Fruit fly (Drosophila melanogaster) whole organism, embryonic: ENCODE data around the gene bmm.
A peak's percentile ranks its signal among the peaks of the same experiment; 100 is the strongest.

Experiments
- Atf3 ChIP-seq: fragments of 200-800 bp; sonication (Bioruptor generic); optimal IDR thresholded peaks from 3 replicates; lab custom pipeline; 2016; ENCODE audit warnings: missing biosample characterization, missing genetic modification characterization
- BEAF-32 ChIP-seq: fragments of 200-800 bp; sonication (Bioruptor generic); optimal IDR thresholded peaks from 3 replicates; lab custom pipeline; 2017; ENCODE audit warnings: missing biosample characterization, missing genetic modification characterization, mild to moderate bottlenecking, moderate library complexity, missing genetic modification reagents
- CG10267 ChIP-seq: fragments of 200-800 bp; sonication (Bioruptor generic); optimal IDR thresholded peaks from 2 replicates; lab custom pipeline; 2018; ENCODE audit warnings: missing biosample characterization, mild to moderate bottlenecking, missing genetic modification characterization, moderate library complexity
- CG11247 ChIP-seq: fragments of 200-800 bp; sonication (Bioruptor generic); IDR thresholded peaks from 2 replicates; pipeline ENCODE4 v1.3.6; 2022; ENCODE audit warnings: missing biosample characterization, missing genetic modification characterization
- CG12391 ChIP-seq: fragments of 200-800 bp; sonication (Bioruptor generic); optimal IDR thresholded peaks from 3 replicates; lab custom pipeline; 2018; ENCODE audit warnings: missing biosample characterization, mild to moderate bottlenecking, missing genetic modification characterization, moderate library complexity
- CG14667 ChIP-seq: fragments of 200-800 bp; sonication (Bioruptor generic); IDR thresholded peaks from 2 replicates; pipeline ENCODE4 v1.3.6; 2022; ENCODE audit warnings: missing biosample characterization, missing genetic modification characterization
- CG1529 ChIP-seq: fragments of 200-800 bp; sonication (Bioruptor generic); optimal IDR thresholded peaks from 3 replicates; lab custom pipeline; 2018; ENCODE audit warnings: missing biosample characterization, missing genetic modification characterization
- CG15601 ChIP-seq: fragments of 200-800 bp; sonication (Bioruptor generic); optimal IDR thresholded peaks from 3 replicates; lab custom pipeline; 2019; ENCODE audit warnings: missing biosample characterization, mild to moderate bottlenecking, missing genetic modification characterization, moderate library complexity
- CG17186 ChIP-seq: fragments of 200-800 bp; sonication (Bioruptor generic); optimal IDR thresholded peaks from 3 replicates; lab custom pipeline; 2017; ENCODE audit warnings: missing biosample characterization, missing genetic modification reagents, missing genetic modification characterization
- CG17359 ChIP-seq: fragments of 200-800 bp; sonication (Bioruptor generic); optimal IDR thresholded peaks from 3 replicates; lab custom pipeline; 2018; ENCODE audit warnings: missing biosample characterization, mild to moderate bottlenecking, missing genetic modification characterization, moderate library complexity
- CG17361 ChIP-seq: fragments of 200-800 bp; sonication (Bioruptor generic); IDR thresholded peaks from 3 replicates; pipeline ENCODE4 v1.3.6; 2022; ENCODE audit warnings: missing biosample characterization, missing genetic modification characterization
- CG17829 ChIP-seq: fragments of 200-800 bp; optimal IDR thresholded peaks from 2 replicates; lab custom pipeline; 2019; ENCODE audit warnings: missing biosample characterization, mild to moderate bottlenecking, missing genetic modification characterization, moderate library complexity
- CG18011 ChIP-seq: fragments of 200-800 bp; sonication (Bioruptor generic); optimal IDR thresholded peaks from 2 replicates; lab custom pipeline; 2017; ENCODE audit warnings: missing biosample characterization, missing genetic modification characterization, mild to moderate bottlenecking, moderate library complexity, missing genotype
- CG3163 ChIP-seq: fragments of 200-800 bp; sonication (Bioruptor generic); optimal IDR thresholded peaks from 3 replicates; lab custom pipeline; 2016; ENCODE audit warnings: missing biosample characterization, missing genetic modification characterization
- CG34224 ChIP-seq: fragments of 200-800 bp; sonication (Bioruptor generic); IDR thresholded peaks from 3 replicates; pipeline ENCODE4 v1.3.6; 2022; ENCODE audit warnings: missing biosample characterization, missing genetic modification characterization; ENCODE audit not compliant: partially characterized antibody
- CG43689 ChIP-seq: fragments of 200-800 bp; sonication (Bioruptor generic); IDR thresholded peaks from 2 replicates; pipeline ENCODE4 v1.3.6; 2022; ENCODE audit warnings: missing biosample characterization, missing genetic modification characterization
- CG4707 ChIP-seq: fragments of 200-800 bp; sonication (Bioruptor generic); optimal IDR thresholded peaks from 2 replicates; lab custom pipeline; 2018; ENCODE audit warnings: missing biosample characterization, mild to moderate bottlenecking, missing genetic modification characterization, moderate library complexity
- CG5953 ChIP-seq: fragments of 200-800 bp; sonication (Bioruptor generic); IDR thresholded peaks from 2 replicates; pipeline ENCODE4 v1.3.6; 2022; ENCODE audit warnings: missing biosample characterization, missing genetic modification characterization
- CG6791 ChIP-seq: fragments of 200-800 bp; sonication (Bioruptor generic); IDR thresholded peaks from 3 replicates; pipeline ENCODE4 v1.3.6; 2022; ENCODE audit warnings: missing biosample characterization, missing genetic modification characterization; ENCODE audit not compliant: partially characterized antibody
- CG8765 ChIP-seq: fragments of 200-800 bp; sonication (Bioruptor generic); IDR thresholded peaks from 2 replicates; pipeline ENCODE4 v1.3.6; 2022; ENCODE audit warnings: missing biosample characterization, missing genetic modification characterization
- CG9609 ChIP-seq: fragments of 200-800 bp; sonication (Bioruptor generic); optimal IDR thresholded peaks from 3 replicates; lab custom pipeline; 2016; ENCODE audit warnings: missing biosample characterization, missing genetic modification characterization
- CG9727 ChIP-seq: fragments of 200-800 bp; sonication (Bioruptor generic); optimal IDR thresholded peaks from 3 replicates; lab custom pipeline; 2017; ENCODE audit warnings: missing biosample characterization, mild to moderate bottlenecking, missing genetic modification characterization
- Chrac-16 ChIP-seq: fragments of 200-800 bp; sonication (Bioruptor generic); optimal IDR thresholded peaks from 3 replicates; lab custom pipeline; 2016; ENCODE audit warnings: missing biosample characterization, missing genetic modification characterization
- Deaf1 ChIP-seq: fragments of 200-800 bp; optimal IDR thresholded peaks from 3 replicates; lab custom pipeline; 2019; ENCODE audit warnings: missing biosample characterization, mild to moderate bottlenecking, missing genetic modification characterization, moderate library complexity
- Dp ChIP-seq: fragments of 200-800 bp; sonication (Bioruptor generic); optimal IDR thresholded peaks from 2 replicates; lab custom pipeline; 2018; ENCODE audit warnings: missing biosample characterization, mild to moderate bottlenecking, missing genetic modification characterization, moderate library complexity
- Eip74EF ChIP-seq, 2 experiments: fragments of 200-800 bp in 1 of 2; fragments of >200 bp in 1 of 2; sonication (Bioruptor generic) in 1 of 2; optimal IDR thresholded peaks; 2 replicates each; lab custom pipeline; 2017 to 2019; ENCODE audit warnings: missing biosample characterization in 2 of 2, missing genetic modification characterization in 2 of 2, mild to moderate bottlenecking in 1 of 2, moderate library complexity in 1 of 2
- Gug ChIP-seq: fragments of 200-800 bp; sonication (Bioruptor generic); IDR thresholded peaks from 4 replicates; pipeline ENCODE4 v1.3.6; 2022; ENCODE audit warnings: missing biosample characterization, missing genetic modification characterization
- Oli ChIP-seq: fragments of 200-800 bp; sonication (Bioruptor generic); optimal IDR thresholded peaks from 2 replicates; lab custom pipeline; 2018; ENCODE audit warnings: missing biosample characterization, mild to moderate bottlenecking, missing genetic modification characterization, moderate library complexity
- Opbp ChIP-seq: fragments of 200-800 bp; sonication (Bioruptor generic); IDR thresholded peaks from 3 replicates; pipeline ENCODE4 v1.3.6; 2022; ENCODE audit warnings: missing biosample characterization, missing genetic modification characterization; ENCODE audit not compliant: partially characterized antibody
- Side ChIP-seq: fragments of 200-800 bp; sonication (Bioruptor generic); optimal IDR thresholded peaks from 2 replicates; lab custom pipeline; 2016; ENCODE audit warnings: missing biosample characterization, missing genetic modification characterization
- Xrp1 ChIP-seq: fragments of 200-800 bp; sonication (Bioruptor generic); IDR thresholded peaks from 2 replicates; pipeline ENCODE4 v1.3.6; 2022; ENCODE audit warnings: missing biosample characterization, missing genetic modification characterization
- ara ChIP-seq: fragments of 200-800 bp; sonication (Bioruptor generic); IDR thresholded peaks from 2 replicates; pipeline ENCODE4 v1.3.6; 2022; ENCODE audit warnings: missing biosample characterization, missing genetic modification characterization
- bigmax ChIP-seq: fragments of 200-800 bp; sonication (Bioruptor generic); optimal IDR thresholded peaks from 2 replicates; lab custom pipeline; 2018; ENCODE audit warnings: missing biosample characterization, mild to moderate bottlenecking, missing genetic modification characterization
- cas ChIP-seq: fragments of 200-800 bp; sonication (Bioruptor generic); IDR thresholded peaks from 2 replicates; pipeline ENCODE4 v1.3.6; 2022; ENCODE audit warnings: missing biosample characterization, missing genetic modification characterization
- cato ChIP-seq: fragments of 200-800 bp; sonication (Bioruptor generic); optimal IDR thresholded peaks from 2 replicates; lab custom pipeline; 2016; ENCODE audit warnings: missing biosample characterization, missing genetic modification characterization, borderline replicate concordance
- caup ChIP-seq: fragments of 200-800 bp; sonication (Bioruptor generic); optimal IDR thresholded peaks from 3 replicates; lab custom pipeline; 2017; ENCODE audit warnings: missing biosample characterization, mild to moderate bottlenecking, missing genetic modification characterization, moderate library complexity; ENCODE audit not compliant: severe bottlenecking
- crol ChIP-seq: fragments of 200-800 bp; sonication (Bioruptor generic); IDR thresholded peaks from 2 replicates; pipeline ENCODE4 v1.3.6; 2022; ENCODE audit warnings: missing biosample characterization, missing genetic modification characterization
- dimm ChIP-seq: fragments of 200-800 bp; sonication (Bioruptor generic); IDR thresholded peaks from 2 replicates; pipeline ENCODE4 v1.3.6; 2022; ENCODE audit warnings: missing biosample characterization, missing genetic modification characterization
- gcm ChIP-seq: fragments of 200-800 bp; sonication (Bioruptor generic); optimal IDR thresholded peaks from 2 replicates; lab custom pipeline; 2019; ENCODE audit warnings: missing biosample characterization, mild to moderate bottlenecking, missing genetic modification characterization, moderate library complexity
- gem ChIP-seq: fragments of 200-800 bp; sonication (Bioruptor generic); optimal IDR thresholded peaks from 2 replicates; lab custom pipeline; 2019; ENCODE audit warnings: missing biosample characterization, mild to moderate bottlenecking, missing genetic modification characterization, moderate library complexity
- inv ChIP-seq: fragments of 200-800 bp; sonication (Bioruptor generic); IDR thresholded peaks from 2 replicates; pipeline ENCODE4 v1.3.6; 2022; ENCODE audit warnings: missing biosample characterization, missing genetic modification characterization; ENCODE audit not compliant: partially characterized antibody
- lov ChIP-seq, 2 experiments: fragments of 200-800 bp in 1 of 2; fragments of >200 bp in 1 of 2; sonication (Bioruptor generic) in 1 of 2; IDR thresholded peaks in 1 of 2; optimal IDR thresholded peaks in 1 of 2; 2 replicates in 1 of 2; 3 replicates in 1 of 2; pipeline versions ENCODE4 v1.3.6 to Lab custom; 2017 to 2022; ENCODE audit warnings: missing biosample characterization in 1 of 2, missing genetic modification characterization in 1 of 2
- maf-S ChIP-seq: fragments of 200-800 bp; sonication (Bioruptor generic); optimal IDR thresholded peaks from 2 replicates; lab custom pipeline; 2016; ENCODE audit warnings: missing biosample characterization, missing genetic modification characterization
- sc ChIP-seq, 3 experiments: fragments of >200 bp in 2 of 3; fragments of 200-800 bp in 1 of 3; sonication (Bioruptor generic) in 1 of 3; optimal IDR thresholded peaks; 2 replicates in 2 of 3; 3 replicates in 1 of 3; lab custom pipeline; 2017; ENCODE audit warnings: mild to moderate bottlenecking in 1 of 3, missing biosample characterization in 1 of 3, missing genetic modification characterization in 1 of 3, missing genetic modification reagents in 1 of 3
- slp2 ChIP-seq: fragments of 200-800 bp; sonication (Bioruptor generic); optimal IDR thresholded peaks from 2 replicates; lab custom pipeline; 2016; ENCODE audit warnings: missing biosample characterization, missing genetic modification characterization
- wor ChIP-seq: fragments of 200-800 bp; sonication (Bioruptor generic); IDR thresholded peaks from 2 replicates; pipeline ENCODE4 v1.3.6; 2022; ENCODE audit warnings: missing biosample characterization, missing genetic modification characterization
- yki ChIP-seq: fragments of >200 bp; optimal IDR thresholded peaks from 3 replicates; lab custom pipeline; 2018
- zen ChIP-seq: fragments of 200-800 bp; sonication (Bioruptor generic); optimal IDR thresholded peaks from 3 replicates; lab custom pipeline; 2018; ENCODE audit warnings: missing biosample characterization, mild to moderate bottlenecking, missing genetic modification characterization, moderate library complexity
- zen2 ChIP-seq: fragments of 200-800 bp; sonication (Bioruptor generic); IDR thresholded peaks from 3 replicates; pipeline ENCODE4 v1.3.6; 2022; ENCODE audit warnings: missing biosample characterization, missing genetic modification characterization; ENCODE audit not compliant: partially characterized antibody

The bmm gene

DNA sequence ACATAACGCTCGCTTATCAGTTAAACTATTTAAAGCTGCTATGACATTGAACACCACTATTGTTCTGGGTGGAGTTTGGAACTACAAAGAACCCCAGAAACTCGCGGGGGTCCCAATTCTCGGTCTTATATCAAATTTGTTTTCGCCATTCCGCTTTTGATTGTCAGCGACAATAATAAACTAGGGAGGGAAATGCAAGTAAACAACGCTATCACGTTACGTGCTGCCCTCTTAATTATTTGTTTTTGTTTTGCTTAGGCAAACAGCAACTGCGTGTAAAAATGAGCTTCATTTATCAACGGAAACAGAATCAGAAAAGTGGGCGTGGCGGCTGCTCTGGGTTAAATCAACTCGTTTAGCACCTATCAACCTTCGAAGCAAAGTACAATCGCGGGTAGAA is 6.0 kb downstream of the bmm start (continued):
- TF ChIP-seq CG3163 (no peak), dimm (GFP tag; lab: Robert Waterston, UW) (no peak), Dp (GFP tag; lab: Kevin White, UChicago) (no peak), gcm (GFP tag; lab: Kevin White, UChicago) (no peak), gem (peak; percentile 18), cato (GFP tag; lab: Kevin White, UChicago) (no peak), zen2 (GFP tag; lab: Robert Waterston, UW) (no peak), maf-S (no peak), CG34224 (GFP tag; lab: Robert Waterston, UW) (no peak), Deaf1 (no peak), caup (peak; percentile 60), CG11247 (GFP tag; lab: Robert Waterston, UW) (no peak), CG15601 (peak; percentile 66), sc (optimal IDR thresholded peaks at IDR 0.05; lab: Kevin White, UChicago) (no peak), sc (GFP tag; optimal IDR thresholded peaks at IDR 0.05; lab: Kevin White, UChicago) (peak; percentile 49), inv (GFP tag; lab: Robert Waterston, UW) (no peak), CG12391 (no peak), Oli (tag; lab: Kevin White, UChicago) (no peak), CG5953 (GFP tag; lab: Robert Waterston, UW) (no peak), Opbp (GFP tag; lab: Robert Waterston, UW) (no peak), Gug (GFP tag; lab: Robert Waterston, UW) (no peak), CG17186 (GFP tag; lab: Kevin White, UChicago) (peak; percentile 34), CG17829 (tag; lab: Kevin White, UChicago) (no peak), Eip74EF (GFP tag; optimal IDR thresholded peaks at IDR 0.05; lab: Kevin White, UChicago) (no peak), yki (lab: Kevin White, UChicago) (no peak), Side (no peak), wor (no peak), CG17361 (GFP tag; lab: Robert Waterston, UW) (no peak), bigmax (GFP tag; lab: Kevin White, UChicago) (no peak), Chrac-16 (GFP tag; lab: Kevin White, UChicago) (no peak), CG14667 (no peak), CG18011 (GFP tag; lab: Kevin White, UChicago) (no peak), Atf3 (no peak), CG9727 (GFP tag; lab: Kevin White, UChicago) (peak; percentile 50), CG17359 (tag; lab: Kevin White, UChicago) (peak; percentile 50), CG1529 (GFP tag; lab: Kevin White, UChicago) (peak; percentile 17), Xrp1 (GFP tag; lab: Robert Waterston, UW) (peak; percentile 74), cas (GFP tag; lab: Robert Waterston, UW) (no peak), CG43689 (GFP tag; lab: Robert Waterston, UW) (no peak), lov (optimal IDR thresholded peaks at IDR 0.05; lab: Kevin White, UChicago) (no peak), lov (GFP tag; IDR thresholded peaks at IDR 0.05; lab: Robert Waterston, UW) (peak; percentile 79; the same call in 1 of the 3 replicates), CG6791 (GFP tag; lab: Robert Waterston, UW) (no peak), CG9609 (GFP tag; lab: Kevin White, UChicago) (no peak), crol (GFP tag; lab: Robert Waterston, UW) (no peak), CG4707 (GFP tag; lab: Kevin White, UChicago) (peak; percentile 42), ara (GFP tag; lab: Robert Waterston, UW) (peak; percentile 64), CG8765 (GFP tag; lab: Robert Waterston, UW) (no peak), BEAF-32 (GFP tag; lab: Kevin White, UChicago) (no peak), CG10267 (tag; lab: Kevin White, UChicago) (no peak), zen (tag; lab: Kevin White, UChicago) (no peak), slp2 (GFP tag; lab: Kevin White, UChicago) (no peak)
